Fruit fly (Drosophila melanogaster): Measurements from ENCODE around the gene Vps53.

The Vps53 gene

DNA sequence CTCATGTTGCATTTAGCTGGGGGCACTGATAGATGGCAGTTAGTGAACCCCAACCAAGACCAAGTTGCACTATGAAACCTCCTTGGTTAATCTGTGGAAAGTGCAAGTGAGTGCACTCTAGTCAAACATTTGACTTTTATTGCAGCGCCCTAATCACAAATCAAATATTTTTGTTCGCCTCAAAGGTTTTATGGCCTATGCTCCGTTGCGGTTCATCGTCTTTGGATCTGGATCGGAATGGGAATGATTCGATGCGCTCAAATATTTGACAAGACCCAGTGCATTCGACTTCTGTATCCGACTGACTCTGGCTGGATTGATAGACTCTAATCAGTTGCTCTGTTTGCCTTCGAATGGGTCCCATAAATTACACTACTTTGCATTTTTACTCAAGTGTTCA lies 20.9 kb downstream of the Vps53 start:
- no peak for TF ChIP-seq psq (GFP tag; optimal IDR thresholded peaks at IDR 0.05)
- TF ChIP-seq lola (GFP tag; optimal IDR thresholded peaks at IDR 0.05) = no peak
- no peak for TF ChIP-seq tai (GFP tag; optimal IDR thresholded peaks at IDR 0.05)
- no peak for TF ChIP-seq woc (GFP tag; optimal IDR thresholded peaks at IDR 0.05)
- no peak for TF ChIP-seq rgr (GFP tag; optimal IDR thresholded peaks at IDR 0.05)
- TF ChIP-seq usp (GFP tag; optimal IDR thresholded peaks at IDR 0.05) = no peak
- TF ChIP-seq ey (GFP tag; optimal IDR thresholded peaks at IDR 0.05) = no peak
- no peak for TF ChIP-seq pan (optimal IDR thresholded peaks at IDR 0.05)
- TF ChIP-seq Mio (GFP tag; optimal IDR thresholded peaks at IDR 0.05) = no peak
- no peak for TF ChIP-seq CrebA (GFP tag; optimal IDR thresholded peaks at IDR 0.05; ENCODE audit: borderline replicate concordance)
- TF ChIP-seq sv (GFP tag; optimal IDR thresholded peaks at IDR 0.05) = no peak
- TF ChIP-seq br (GFP tag; optimal IDR thresholded peaks at IDR 0.05) = no peak
- no peak for TF ChIP-seq Vsx2 (GFP tag; optimal IDR thresholded peaks at IDR 0.05; ENCODE audit: partially characterized antibody)
- TF ChIP-seq Abd-B (GFP tag; optimal IDR thresholded peaks at IDR 0.05) = no peak
- no peak for TF ChIP-seq jim (GFP tag; optimal IDR thresholded peaks at IDR 0.05)
- no peak for TF ChIP-seq OdsH (GFP tag; optimal IDR thresholded peaks at IDR 0.05)

DNA sequence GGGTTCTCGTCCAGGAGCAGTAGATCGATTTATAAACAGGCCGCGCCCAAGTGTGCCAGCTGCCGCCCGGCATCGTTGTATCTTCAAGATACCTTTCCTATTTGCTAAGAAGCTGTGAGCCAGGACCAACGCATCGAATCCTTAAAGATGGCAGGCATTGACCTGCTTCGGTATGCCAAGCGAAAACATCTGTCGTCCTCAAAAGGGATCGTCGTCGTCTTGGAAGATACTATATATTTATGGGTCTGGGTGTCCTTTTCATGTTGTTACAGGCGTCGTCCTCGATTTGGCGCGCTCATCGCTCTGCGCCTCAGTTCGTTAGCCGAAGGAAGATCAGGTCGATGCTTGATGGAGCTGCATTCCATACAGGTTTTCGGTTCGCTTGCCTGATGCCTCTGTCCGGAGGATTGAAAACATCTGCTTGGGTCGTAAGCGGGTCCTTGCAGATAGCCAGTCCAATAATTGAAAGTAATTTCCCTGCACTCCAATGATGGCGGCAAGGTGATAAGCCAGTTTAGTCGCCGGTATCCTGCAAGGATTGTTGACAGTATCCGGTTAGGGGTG lies 22.1 kb downstream of the Vps53 start:
- TF ChIP-seq Hr78 (GFP tag; optimal IDR thresholded peaks at IDR 0.05) (no peak), Abd-B (GFP tag; optimal IDR thresholded peaks at IDR 0.05) (no peak), CrebA (GFP tag; optimal IDR thresholded peaks at IDR 0.05; ENCODE audit: borderline replicate concordance) (no peak)

DNA sequence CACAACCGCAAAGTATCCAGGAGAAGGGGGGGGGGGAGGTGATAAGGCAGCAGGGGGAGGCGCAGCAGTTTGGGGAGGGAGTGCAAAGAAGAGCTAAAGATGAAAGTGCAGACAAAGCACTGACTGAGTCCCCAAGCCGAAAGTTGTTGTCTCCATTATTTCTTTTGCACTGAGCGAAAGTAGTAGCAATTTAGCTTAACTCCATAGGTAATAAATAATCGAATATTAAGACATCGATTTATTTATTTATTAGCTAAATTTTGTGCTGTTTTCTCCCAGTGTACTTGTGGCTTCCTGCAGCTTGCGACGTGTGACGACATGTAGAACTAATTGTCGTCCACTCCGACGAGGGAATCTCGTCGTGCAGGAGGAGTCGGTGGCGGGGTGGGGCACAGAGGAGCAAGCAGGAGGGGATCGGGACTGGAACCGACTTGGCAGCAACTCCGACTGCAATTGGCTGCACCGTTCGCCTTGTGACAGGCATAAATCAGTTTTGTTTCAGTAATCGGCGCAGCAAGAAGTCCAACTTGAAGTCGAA lies 24.4 kb downstream of the Vps53 start, which contains the start of gene Traf4:
Gene Traf4 (plus strand): TSS at position 488 of the 538 bp plus-strand sequence.
- no peak for TF ChIP-seq GATAd (GFP tag; optimal IDR thresholded peaks at IDR 0.05)
- TF ChIP-seq woc (GFP tag; optimal IDR thresholded peaks at IDR 0.05) = peak; percentile 27
- peak; percentile 26 for TF ChIP-seq brk (GFP tag; optimal IDR thresholded peaks at IDR 0.05)
- TF ChIP-seq Rel (GFP tag; optimal IDR thresholded peaks at IDR 0.05) = no peak
- no peak for TF ChIP-seq Rel (tag; optimal IDR thresholded peaks at IDR 0.05)
- peak; percentile 26 for TF ChIP-seq rgr (GFP tag; optimal IDR thresholded peaks at IDR 0.05)
- TF ChIP-seq dsf (GFP tag; optimal IDR thresholded peaks at IDR 0.05; ENCODE audit: borderline replicate concordance) = no peak
- TF ChIP-seq Myc (optimal IDR thresholded peaks at IDR 0.05) = no peak
- no peak for TF ChIP-seq N (GFP tag; optimal IDR thresholded peaks at IDR 0.05)
- TF ChIP-seq fru (GFP tag; optimal IDR thresholded peaks at IDR 0.05) = peak; percentile 32
- no peak for TF ChIP-seq lola (GFP tag; optimal IDR thresholded peaks at IDR 0.05)
- TF ChIP-seq Sp1 (GFP tag; optimal IDR thresholded peaks at IDR 0.05) = peak; percentile 38
- no peak for TF ChIP-seq dl (GFP tag; optimal IDR thresholded peaks at IDR 0.05; ENCODE audit: insufficient read depth in 1 of 2, partially characterized antibody in 2 of 2)
- TF ChIP-seq usp (GFP tag; optimal IDR thresholded peaks at IDR 0.05) = no peak
- TF ChIP-seq psq (GFP tag; optimal IDR thresholded peaks at IDR 0.05) = peak; percentile 83
- peak in 1 of 2 experiments; percentile 62 for TF ChIP-seq foxo (GFP tag; optimal IDR thresholded peaks at IDR 0.05)
- peak; percentile 33 for TF ChIP-seq OdsH (GFP tag; optimal IDR thresholded peaks at IDR 0.05)
- no peak for TF ChIP-seq Dfd (GFP tag; optimal IDR thresholded peaks at IDR 0.05)
- TF ChIP-seq br (GFP tag; optimal IDR thresholded peaks at IDR 0.05) = peak; percentile 19
- TF ChIP-seq Mio (GFP tag; optimal IDR thresholded peaks at IDR 0.05) = no peak
- TF ChIP-seq Abd-B (GFP tag; optimal IDR thresholded peaks at IDR 0.05) = no peak
- no peak for TF ChIP-seq tai (GFP tag; optimal IDR thresholded peaks at IDR 0.05)
- no peak for TF ChIP-seq pan (optimal IDR thresholded peaks at IDR 0.05)
- TF ChIP-seq HLH106 (tag; optimal IDR thresholded peaks at IDR 0.05) = peak; percentile 46
- peak; percentile 40 for TF ChIP-seq Hnf4 (GFP tag; optimal IDR thresholded peaks at IDR 0.05)
- no peak for TF ChIP-seq Dif (GFP tag; optimal IDR thresholded peaks at IDR 0.05; ENCODE audit: partially characterized antibody)
- TF ChIP-seq CG32264 (GFP tag; optimal IDR thresholded peaks at IDR 0.05) = no peak
- TF ChIP-seq h (GFP tag; optimal IDR thresholded peaks at IDR 0.05) = peak; percentile 54

DNA sequence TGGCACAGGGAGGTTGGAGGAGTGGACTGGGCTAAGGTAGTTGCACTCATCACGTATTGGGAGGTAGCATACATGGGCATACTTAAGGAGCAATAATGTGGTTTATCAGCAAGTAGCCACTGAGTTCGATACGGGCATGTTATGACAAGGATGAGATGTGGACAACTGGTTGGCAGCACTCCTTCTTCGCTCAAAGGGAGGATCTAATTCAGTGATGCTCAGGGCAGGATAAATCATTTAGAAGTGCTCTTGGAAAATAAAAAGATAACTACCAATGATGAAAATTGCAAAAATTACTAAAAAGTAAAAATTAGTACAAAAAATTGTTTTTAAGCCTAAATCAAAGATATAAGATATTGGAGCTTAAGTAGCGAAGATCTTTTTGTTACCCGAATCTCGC lies 25.0 kb downstream of the Vps53 start:
- TF ChIP-seq Rel (GFP tag; optimal IDR thresholded peaks at IDR 0.05) (no peak), Rel (tag; optimal IDR thresholded peaks at IDR 0.05) (no peak), dl (GFP tag; optimal IDR thresholded peaks at IDR 0.05; ENCODE audit: insufficient read depth in 1 of 2, partially characterized antibody in 2 of 2) (no peak), ey (GFP tag; optimal IDR thresholded peaks at IDR 0.05) (peak; percentile 5), h (GFP tag; optimal IDR thresholded peaks at IDR 0.05) (no peak), tai (GFP tag; optimal IDR thresholded peaks at IDR 0.05) (no peak)
